Worm (Caenorhabditis elegans) whole organism, young adult: ENCODE measurements around the gene Y41C4A.21.

Experiments
- B0336.3 ChIP-seq: fragments of 200-800 bp; sonication (Bioruptor generic); IDR thresholded peaks from 2 replicates; pipeline ENCODE4 v1.3.6; 2022; ENCODE audit warnings: missing genetic modification characterization, missing compliant biosample characterization
- D2030.7 ChIP-seq: fragments of 200-800 bp; sonication (Bioruptor generic); IDR thresholded peaks from 2 replicates; pipeline ENCODE4 v1.3.6; 2022; ENCODE audit warnings: missing genetic modification reagents, missing genetic modification characterization, missing compliant biosample characterization
- F22D6.2 ChIP-seq: sonication (generic microtip); optimal IDR thresholded peaks from 2 replicates; lab custom pipeline; 2016; ENCODE audit warnings: mild to moderate bottlenecking, missing genetic modification characterization, missing compliant biosample characterization
- F33H1.4 ChIP-seq: fragments of 200-800 bp; sonication (Bioruptor generic); IDR thresholded peaks from 2 replicates; pipeline ENCODE4 v1.3.6; 2022; ENCODE audit warnings: missing genetic modification reagents, missing genetic modification characterization, missing compliant biosample characterization
- F57A8.1 ChIP-seq: fragments of 200-800 bp; sonication (Bioruptor generic); optimal IDR thresholded peaks from 2 replicates; lab custom pipeline; 2018; ENCODE audit warnings: mild to moderate bottlenecking, missing genetic modification characterization, moderate library complexity, missing compliant biosample characterization
- K12H6.12 ChIP-seq: fragments of 200-800 bp; sonication (Bioruptor generic); optimal IDR thresholded peaks from 2 replicates; lab custom pipeline; 2018; ENCODE audit warnings: mild to moderate bottlenecking, missing genetic modification characterization, missing compliant biosample characterization
- Y53G8AR.9 ChIP-seq: fragments of 200-800 bp; sonication (Bioruptor generic); conservative IDR thresholded peaks from 2 replicates; pipeline ENCODE4 v1.3.6; 2022; ENCODE audit warnings: missing genetic modification reagents, missing genetic modification characterization, missing compliant biosample characterization
- Y95B8A.8 ChIP-seq: fragments of 200-800 bp; sonication (Bioruptor generic); IDR thresholded peaks from 2 replicates; pipeline ENCODE4 v1.3.6; 2022; ENCODE audit warnings: missing genetic modification reagents, missing genetic modification characterization, missing compliant biosample characterization
- ZK185.1 ChIP-seq: sonication (generic microtip); optimal IDR thresholded peaks from 2 replicates; lab custom pipeline; 2016; ENCODE audit warnings: mild to moderate bottlenecking, missing genetic modification characterization, missing compliant biosample characterization; ENCODE audit not compliant: poor library complexity, severe bottlenecking
- athp-1 ChIP-seq: sonication (generic microtip); optimal IDR thresholded peaks from 2 replicates; lab custom pipeline; 2017; ENCODE audit warnings: mild to moderate bottlenecking, missing genetic modification characterization, missing compliant biosample characterization
- attf-5 ChIP-seq: fragments of 200-800 bp; sonication (Bioruptor generic); optimal IDR thresholded peaks from 2 replicates; lab custom pipeline; 2018; ENCODE audit warnings: mild to moderate bottlenecking, missing genetic modification characterization, missing compliant biosample characterization
- bed-2 ChIP-seq: fragments of 200-800 bp; sonication (Bioruptor generic); IDR thresholded peaks from 2 replicates; pipeline ENCODE4 v1.3.6; 2022; ENCODE audit warnings: missing genetic modification reagents, missing genetic modification characterization, missing compliant biosample characterization
- ceh-100 ChIP-seq: fragments of 200-800 bp; sonication (Bioruptor generic); IDR thresholded peaks from 2 replicates; pipeline ENCODE4 v1.3.6; 2022; ENCODE audit warnings: missing genetic modification reagents, missing genetic modification characterization, missing compliant biosample characterization
- ceh-27 ChIP-seq: fragments of 200-800 bp; sonication (Bioruptor generic); optimal IDR thresholded peaks from 2 replicates; lab custom pipeline; 2018; ENCODE audit warnings: mild to moderate bottlenecking, missing genetic modification characterization, moderate library complexity, missing compliant biosample characterization
- ceh-79 ChIP-seq: sonication (generic microtip); optimal IDR thresholded peaks from 2 replicates; lab custom pipeline; 2017; ENCODE audit warnings: mild to moderate bottlenecking, missing genetic modification characterization, missing compliant biosample characterization
- dox-1 ChIP-seq: fragments of 200-800 bp; sonication (Bioruptor generic); IDR thresholded peaks from 2 replicates; pipeline ENCODE4 v1.3.6; 2022; ENCODE audit warnings: missing genetic modification reagents, missing genetic modification characterization, missing compliant biosample characterization
- dpff-1 ChIP-seq: sonication (generic microtip); optimal IDR thresholded peaks from 2 replicates; lab custom pipeline; 2017; ENCODE audit warnings: mild to moderate bottlenecking, missing genetic modification characterization, missing compliant biosample characterization
- dpl-1 ChIP-seq: fragments of 150-350 bp; optimal IDR thresholded peaks from 2 replicates; lab custom pipeline; 2014; ENCODE audit warnings: missing biosample characterization, missing genetic modification reagents, missing genetic modification characterization
- efl-1 ChIP-seq: fragments of 150-350 bp; optimal IDR thresholded peaks from 2 replicates; lab custom pipeline; 2014; ENCODE audit warnings: missing biosample characterization, missing genetic modification reagents, missing genetic modification characterization
- fkh-3 ChIP-seq: sonication (generic microtip); optimal IDR thresholded peaks from 2 replicates; lab custom pipeline; 2016; ENCODE audit warnings: mild to moderate bottlenecking, missing genetic modification characterization, missing compliant biosample characterization
- him-1 ChIP-seq: sonication (generic microtip); optimal IDR thresholded peaks from 2 replicates; lab custom pipeline; 2016; ENCODE audit warnings: missing genotype, missing genetic modification reagents, missing genetic modification characterization, missing compliant biosample characterization
- let-607 ChIP-seq, 2 experiments: fragments of 200-800 bp in 1 of 2; sonication (Bioruptor generic) in 1 of 2; sonication (generic microtip) in 1 of 2; optimal IDR thresholded peaks; 2 replicates each; lab custom pipeline; 2016 to 2018; ENCODE audit warnings: mild to moderate bottlenecking in 2 of 2, missing compliant biosample characterization in 2 of 2, missing genetic modification characterization in 2 of 2, moderate library complexity in 2 of 2, missing genotype in 1 of 2
- lin-35 ChIP-seq, 3 experiments: fragments of 150-350 bp in 2 of 3; sonication (generic microtip) in 1 of 3; optimal IDR thresholded peaks; 2 replicates each; lab custom pipeline; 2014 to 2018; ENCODE audit warnings: missing biosample characterization in 3 of 3, missing genetic modification characterization in 3 of 3, missing genetic modification reagents in 3 of 3
- lin-40 ChIP-seq: sonication (generic microtip); optimal IDR thresholded peaks from 2 replicates; lab custom pipeline; 2016; ENCODE audit warnings: missing genetic modification characterization, mild to moderate bottlenecking, missing compliant biosample characterization, missing genotype, missing genetic modification reagents
- lin-54 ChIP-seq: fragments of 200-800 bp; sonication (Bioruptor generic); optimal IDR thresholded peaks from 2 replicates; lab custom pipeline; 2018; ENCODE audit warnings: mild to moderate bottlenecking, missing genetic modification characterization, missing compliant biosample characterization
- lir-1 ChIP-seq: fragments of 200-800 bp; sonication (Bioruptor generic); conservative IDR thresholded peaks from 2 replicates; pipeline ENCODE4 v1.3.6; 2022; ENCODE audit warnings: missing genetic modification reagents, missing genetic modification characterization, missing compliant biosample characterization
- lsl-1 ChIP-seq: fragments of 200-800 bp; sonication (Bioruptor generic); optimal IDR thresholded peaks from 2 replicates; lab custom pipeline; 2018; ENCODE audit warnings: mild to moderate bottlenecking, missing genetic modification characterization, moderate library complexity, missing compliant biosample characterization
- madf-3 ChIP-seq: fragments of 200-800 bp; sonication (Bioruptor generic); IDR thresholded peaks from 2 replicates; pipeline ENCODE4 v1.3.6; 2022; ENCODE audit warnings: missing genetic modification reagents, missing genetic modification characterization, missing compliant biosample characterization
- madf-6 ChIP-seq: fragments of 200-800 bp; sonication (Bioruptor generic); IDR thresholded peaks from 2 replicates; pipeline ENCODE4 v1.3.6; 2022; ENCODE audit warnings: missing genetic modification reagents, missing genetic modification characterization, missing compliant biosample characterization
- madf-8 ChIP-seq: fragments of 200-800 bp; sonication (Bioruptor generic); conservative IDR thresholded peaks from 2 replicates; pipeline ENCODE4 v1.3.6; 2022; ENCODE audit warnings: missing genetic modification reagents, missing genetic modification characterization, missing compliant biosample characterization
- mcd-1 ChIP-seq: fragments of 200-800 bp; sonication (Bioruptor generic); IDR thresholded peaks from 2 replicates; pipeline ENCODE4 v1.3.6; 2022; ENCODE audit warnings: missing genetic modification reagents, missing genetic modification characterization, missing compliant biosample characterization
- nhr-120 ChIP-seq: fragments of 200-800 bp; sonication (Bioruptor generic); IDR thresholded peaks from 2 replicates; pipeline ENCODE4 v1.3.6; 2022; ENCODE audit warnings: missing genetic modification characterization, missing compliant biosample characterization
- nhr-90 ChIP-seq: sonication (generic microtip); optimal IDR thresholded peaks from 2 replicates; lab custom pipeline; 2016; ENCODE audit warnings: missing genotype, mild to moderate bottlenecking, missing genetic modification characterization, missing compliant biosample characterization
- pha-4 ChIP-seq: fragments of 150-350 bp; sonication (generic microtip); optimal IDR thresholded peaks from 2 replicates; lab custom pipeline; 2014; ENCODE audit warnings: missing biosample characterization, missing genetic modification reagents, missing genetic modification characterization
- rcor-1 ChIP-seq: fragments of 200-800 bp; sonication (Bioruptor generic); IDR thresholded peaks from 2 replicates; pipeline ENCODE4 v1.3.6; 2022; ENCODE audit warnings: missing genetic modification reagents, missing genetic modification characterization, missing compliant biosample characterization
- rec-8 ChIP-seq, 2 experiments: sonication (generic microtip); optimal IDR thresholded peaks; 2 replicates each; lab custom pipeline; 2016; ENCODE audit warnings: mild to moderate bottlenecking in 2 of 2, missing genetic modification characterization in 2 of 2, missing genetic modification reagents in 2 of 2, missing genotype in 2 of 2, missing biosample characterization in 1 of 2, missing compliant biosample characterization in 1 of 2, moderate library complexity in 1 of 2
- repo-1 ChIP-seq: sonication (generic microtip); optimal IDR thresholded peaks from 2 replicates; lab custom pipeline; 2017; ENCODE audit warnings: mild to moderate bottlenecking, missing genetic modification characterization, missing compliant biosample characterization
- snpc-3.4 ChIP-seq: sonication (generic microtip); optimal IDR thresholded peaks from 2 replicates; lab custom pipeline; 2017; ENCODE audit warnings: missing genetic modification characterization, mild to moderate bottlenecking, missing compliant biosample characterization, antibody characterized with exemption, moderate library complexity, missing genotype, missing genetic modification reagents
- tlf-1 ChIP-seq: fragments of 200-800 bp; sonication (Bioruptor generic); optimal IDR thresholded peaks from 2 replicates; lab custom pipeline; 2018; ENCODE audit warnings: mild to moderate bottlenecking, missing genetic modification characterization, missing compliant biosample characterization
- unc-130 ChIP-seq: sonication (generic microtip); optimal IDR thresholded peaks from 2 replicates; lab custom pipeline; 2016; ENCODE audit warnings: missing genetic modification reagents, missing genetic modification characterization, missing compliant biosample characterization
- unc-62 ChIP-seq: fragments of 150-350 bp; optimal IDR thresholded peaks from 2 replicates; lab custom pipeline; 2014; ENCODE audit warnings: missing biosample characterization, missing genetic modification reagents, missing genetic modification characterization
- xnd-1 ChIP-seq: sonication (generic microtip); optimal IDR thresholded peaks from 2 replicates; lab custom pipeline; 2016; ENCODE audit warnings: missing genotype, missing genetic modification reagents, missing genetic modification characterization, missing compliant biosample characterization
- ztf-25 ChIP-seq: fragments of 200-800 bp; sonication (Bioruptor generic); IDR thresholded peaks from 2 replicates; pipeline ENCODE4 v1.3.6; 2022; ENCODE audit warnings: missing genetic modification reagents, missing genetic modification characterization, missing compliant biosample characterization
- ztf-26 ChIP-seq: sonication (generic microtip); optimal IDR thresholded peaks from 2 replicates; lab custom pipeline; 2017; ENCODE audit warnings: missing genetic modification characterization, missing compliant biosample characterization

Y41C4A.21 gene

DNA sequence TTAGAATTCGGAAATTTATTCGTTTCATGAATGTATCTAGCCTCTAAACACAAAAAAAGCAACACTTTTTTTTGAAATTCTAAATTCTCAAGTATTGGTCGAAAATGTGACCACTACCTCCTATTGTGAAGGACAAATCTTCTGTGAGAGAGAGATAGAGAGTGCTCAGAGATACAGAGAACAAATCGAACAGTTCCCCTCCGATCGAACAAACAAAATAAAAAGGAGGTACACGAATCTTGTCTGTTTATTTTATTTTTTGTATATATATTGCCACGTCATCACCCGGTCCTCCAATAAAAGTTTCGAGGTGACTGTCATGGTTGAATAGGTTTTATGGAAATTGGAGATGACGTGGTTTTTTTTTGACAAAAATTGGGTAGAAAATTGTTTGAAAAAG is 8.7 kb downstream of the Y41C4A.21 start:
- TF ChIP-seq nhr-90 (tag; lab: Kevin White, UChicago), result no peak
- no peak for TF ChIP-seq tlf-1
- TF ChIP-seq ztf-25 (GFP tag; lab: Robert Waterston, UW), result no peak
- no peak for TF ChIP-seq snpc-3.4
- TF ChIP-seq B0336.3 (GFP tag; lab: Robert Waterston, UW), result no peak

DNA sequence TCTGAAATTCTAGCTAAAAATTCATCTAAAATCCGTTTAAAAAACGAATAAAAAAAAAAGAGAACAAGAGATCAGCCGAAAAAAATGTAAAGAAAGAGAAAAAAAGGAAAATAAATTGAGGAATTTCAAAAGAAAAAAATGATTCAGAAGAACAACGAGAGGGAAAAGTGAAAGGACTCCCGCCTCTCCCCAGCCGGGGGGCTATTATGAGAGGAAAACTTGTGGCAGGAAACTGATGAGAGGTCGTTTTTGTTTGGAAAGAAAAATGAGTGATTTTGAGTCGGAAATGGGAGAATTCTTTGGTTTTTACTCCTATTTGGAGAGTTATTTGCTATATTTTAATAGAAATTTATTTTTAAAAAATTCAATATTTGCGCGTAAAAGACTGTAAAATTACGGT is 10.0 kb downstream of the Y41C4A.21 start:
- no peak for TF ChIP-seq rcor-1 (GFP tag; lab: Robert Waterston, UW)
- no peak for TF ChIP-seq unc-62 (GFP tag; lab: Kevin White, UChicago)
- TF ChIP-seq repo-1 (tag; lab: Kevin White, UChicago), result no peak
- TF ChIP-seq dpl-1 (GFP tag; lab: Kevin White, UChicago), result no peak
- no peak for TF ChIP-seq Y95B8A.8 (GFP tag; lab: Robert Waterston, UW)
- no peak for TF ChIP-seq lin-35 (GFP tag; optimal IDR thresholded peaks at IDR 0.05; lab: Kevin White, UChicago)
- no peak for TF ChIP-seq let-607 (tag; optimal IDR thresholded peaks at IDR 0.05; lab: Kevin White, UChicago)
- no peak for TF ChIP-seq madf-8 (GFP tag; lab: Robert Waterston, UW)
- no peak for TF ChIP-seq nhr-120 (GFP tag; lab: Robert Waterston, UW)

DNA sequence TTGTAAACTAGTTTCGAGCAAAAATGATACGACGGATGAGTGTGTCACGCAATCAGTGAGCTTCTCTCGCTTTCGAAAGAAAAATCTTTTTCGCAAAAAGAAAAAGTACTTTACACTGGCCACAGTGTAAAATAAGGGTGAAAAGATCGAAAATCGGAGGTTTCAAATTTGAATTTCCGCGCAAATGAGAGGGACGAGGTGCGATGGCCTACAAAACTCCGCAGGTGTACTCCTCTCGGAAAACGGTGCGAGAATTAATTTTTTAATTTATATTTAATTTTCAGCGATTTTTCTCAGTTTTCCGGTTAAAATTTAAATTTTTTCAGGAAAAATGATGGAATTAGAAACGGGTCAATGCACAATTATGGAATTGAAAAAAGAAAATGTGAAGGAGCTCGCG is 14.6 kb downstream of the Y41C4A.21 start, which contains the start of gene mrt-2:
Gene mrt-2, plus strand, starts transcription at position 49 of the 400 bp plus-strand sequence.
- TF ChIP-seq madf-3 (GFP tag; lab: Robert Waterston, UW) (0 out of 2 replicates have a peak, but pooled peaks have one; percentile 39), lin-54 (GFP tag; lab: Kevin White, UChicago) (peak; percentile 91), lin-40 (tag; lab: Kevin White, UChicago) (peak; percentile 78), F57A8.1 (no peak), rec-8 (tag; optimal IDR thresholded peaks at IDR 0.05; lab: Kevin White, UChicago) (peak in 1 of 2 experiments; percentile 18), mcd-1 (GFP tag; lab: Robert Waterston, UW) (peak; percentile 80), madf-6 (GFP tag; lab: Robert Waterston, UW) (peak; percentile 67), dpl-1 (GFP tag; lab: Kevin White, UChicago) (peak; percentile 55), efl-1 (GFP tag; lab: Kevin White, UChicago) (peak; percentile 56), ceh-100 (peak; percentile 57; the same call in 1 of the 2 replicates), B0336.3 (GFP tag; lab: Robert Waterston, UW) (peak; percentile 22; the same call in 1 of the 2 replicates), tlf-1 (no peak), lin-35 (GFP tag; optimal IDR thresholded peaks at IDR 0.05; lab: Kevin White, UChicago) (peak in 2 of 3 experiments; percentile 35 to 86), unc-130 (GFP tag; lab: Kevin White, UChicago) (peak; percentile 73), fkh-3 (tag; lab: Kevin White, UChicago) (no peak), ceh-79 (tag; lab: Kevin White, UChicago) (no peak), pha-4 (no peak), dpff-1 (tag; lab: Kevin White, UChicago) (no peak), F33H1.4 (peak; percentile 54), ZK185.1 (tag; lab: Kevin White, UChicago) (no peak), lir-1 (GFP tag; lab: Robert Waterston, UW) (peak; percentile 74), bed-2 (0 out of 2 replicates have a peak, but pooled peaks have one; percentile 46), xnd-1 (tag; lab: Kevin White, UChicago) (no peak), K12H6.12 (peak; percentile 42), let-607 (tag; optimal IDR thresholded peaks at IDR 0.05; lab: Kevin White, UChicago) (peak in 1 of 2 experiments; percentile 46), Y53G8AR.9 (GFP tag; lab: Robert Waterston, UW) (no peak), athp-1 (tag; lab: Kevin White, UChicago) (no peak), D2030.7 (GFP tag; lab: Robert Waterston, UW) (peak; percentile 38), ztf-26 (tag; lab: Kevin White, UChicago) (no peak), him-1 (peak; percentile 32), attf-5 (GFP tag; lab: Kevin White, UChicago) (peak; percentile 16), ceh-27 (GFP tag; lab: Kevin White, UChicago) (peak; percentile 73), F22D6.2 (tag; lab: Kevin White, UChicago) (peak; percentile 37), dox-1 (no peak), nhr-120 (GFP tag; lab: Robert Waterston, UW) (no peak), lsl-1 (GFP tag; lab: Kevin White, UChicago) (peak; percentile 12)
